Worm (Caenorhabditis elegans): Measurements from ENCODE around the gene gly-6.
A peak's percentile ranks its signal among the peaks of the same experiment; 100 is the strongest.

Gene gly-6

ce11 chrIII:4323120-4323519 lies 7.9 kb downstream of the gly-6 start:
- TF ChIP-seq ces-1 (GFP tag; optimal IDR thresholded peaks at IDR 0.05) (peak; percentile 73), pha-4 (tag; optimal IDR thresholded peaks at IDR 0.05) (no peak), ceh-39 (tag; optimal IDR thresholded peaks at IDR 0.05) (no peak), mab-5 (tag; optimal IDR thresholded peaks at IDR 0.05) (no peak), unc-62 (GFP tag; optimal IDR thresholded peaks at IDR 0.05) (no peak), blmp-1 (tag; optimal IDR thresholded peaks at IDR 0.05) (no peak), unc-120 (tag; optimal IDR thresholded peaks at IDR 0.05; ENCODE audit: poor library complexity, severe bottlenecking) (peak; percentile 55), ham-2 (GFP tag; optimal IDR thresholded peaks at IDR 0.05) (no peak), elt-3 (tag; optimal IDR thresholded peaks at IDR 0.05) (no peak), snpc-4 (tag; optimal IDR thresholded peaks at IDR 0.05) (no peak), nhr-28 (tag; optimal IDR thresholded peaks at IDR 0.05) (no peak), nhr-237 (tag; optimal IDR thresholded peaks at IDR 0.05) (peak; percentile 30), cnd-1 (tag; optimal IDR thresholded peaks at IDR 0.05) (no peak), elt-1 (tag; optimal IDR thresholded peaks at IDR 0.05; ENCODE audit: borderline replicate concordance, insufficient read depth) (no peak)

DNA sequence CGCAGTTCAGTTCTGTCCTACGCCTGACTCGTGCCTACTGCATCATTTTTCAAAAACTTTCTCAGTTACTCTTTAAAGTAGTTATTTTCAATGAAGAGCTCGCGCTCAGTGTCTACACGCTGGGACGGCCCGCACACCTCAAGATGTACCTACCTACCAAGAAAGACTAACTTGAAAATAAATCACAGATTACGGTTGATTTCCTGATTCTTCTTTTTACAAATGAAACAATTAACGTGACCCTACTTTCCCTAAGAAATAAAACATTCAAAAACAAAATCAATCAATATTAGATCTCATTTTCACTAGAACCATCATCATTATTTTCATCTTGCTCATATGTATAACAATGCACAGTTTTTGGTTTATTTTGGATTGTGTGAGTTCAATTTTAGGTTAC lies 9.6 kb downstream of the gly-6 start, which contains the start of gene H38K22.7:
Gene H38K22.7, plus strand, starts transcription at position 301 of the 400 bp plus-strand sequence.
- TF ChIP-seq unc-62 (GFP tag; optimal IDR thresholded peaks at IDR 0.05) (no peak), flh-1 (GFP tag; optimal IDR thresholded peaks at IDR 0.05) (no peak), mab-5 (tag; optimal IDR thresholded peaks at IDR 0.05) (no peak), sem-2 (GFP tag; optimal IDR thresholded peaks at IDR 0.05) (no peak), ceh-39 (tag; optimal IDR thresholded peaks at IDR 0.05) (no peak), ham-2 (GFP tag; optimal IDR thresholded peaks at IDR 0.05) (no peak), mep-1 (tag; optimal IDR thresholded peaks at IDR 0.05) (no peak), lsy-2 (tag; optimal IDR thresholded peaks at IDR 0.05) (no peak), blmp-1 (tag; optimal IDR thresholded peaks at IDR 0.05) (no peak), nhr-28 (tag; optimal IDR thresholded peaks at IDR 0.05) (no peak), bed-3 (GFP tag; optimal IDR thresholded peaks at IDR 0.05) (no peak), cnd-1 (tag; optimal IDR thresholded peaks at IDR 0.05) (no peak), unc-39 (tag; optimal IDR thresholded peaks at IDR 0.05) (no peak)

ce11 chrIII:4320113-4320512 lies 10.9 kb downstream of the gly-6 start, which contains the start of gene H38K22.6:
H38K22.6 (plus strand) TSS chrIII:4320413.
- no peak for TF ChIP-seq unc-39 (tag; optimal IDR thresholded peaks at IDR 0.05)
- TF ChIP-seq lin-13 (tag; optimal IDR thresholded peaks at IDR 0.05): no peak
- TF ChIP-seq unc-120 (tag; optimal IDR thresholded peaks at IDR 0.05; ENCODE audit: poor library complexity, severe bottlenecking): no peak
- no peak for TF ChIP-seq elt-3 (tag; optimal IDR thresholded peaks at IDR 0.05)
- TF ChIP-seq ztf-11 (tag; optimal IDR thresholded peaks at IDR 0.05): no peak

DNA sequence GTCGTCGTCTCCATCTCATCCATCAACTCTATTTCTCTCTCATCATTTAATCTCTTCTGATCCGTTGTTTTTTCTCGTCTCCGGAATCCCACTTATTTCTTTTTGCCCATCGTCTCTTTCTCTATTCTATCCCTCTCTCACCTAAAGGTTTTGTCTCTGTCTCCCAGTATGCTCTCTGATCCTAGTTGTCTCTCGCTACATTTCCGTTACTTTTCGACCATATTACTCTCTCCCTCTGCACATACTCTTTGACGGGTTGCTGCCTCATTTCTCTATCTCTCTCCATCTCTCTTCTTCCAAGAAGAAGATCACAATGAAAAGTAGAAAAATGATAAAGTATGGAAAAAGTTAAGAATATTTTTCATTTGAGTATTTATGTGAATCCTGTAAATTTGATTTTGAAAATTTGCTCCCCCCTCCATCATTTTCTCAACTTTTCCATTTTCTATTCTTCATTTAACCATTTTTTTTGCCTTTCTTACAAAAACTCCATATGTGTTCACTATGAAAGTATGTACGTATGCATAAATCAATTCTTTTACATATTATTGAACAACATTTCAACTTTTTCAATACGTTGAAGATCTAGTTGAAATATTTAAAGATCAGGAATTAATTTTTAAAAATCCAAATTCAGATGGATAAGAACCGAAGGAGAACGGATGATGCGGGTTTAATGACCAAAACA lies 13.8 kb downstream of the gly-6 start, which contains the start of gene tag-131:
Gene tag-131, plus strand, starts transcription at position 638 of the 688 bp plus-strand sequence.
- peak; percentile 64 for TF ChIP-seq unc-62 (GFP tag; optimal IDR thresholded peaks at IDR 0.05)
- TF ChIP-seq lin-13 (tag; optimal IDR thresholded peaks at IDR 0.05): no peak
- TF ChIP-seq hlh-1 (tag; optimal IDR thresholded peaks at IDR 0.05): peak; percentile 74
- no peak for TF ChIP-seq M03D4.4 (tag; optimal IDR thresholded peaks at IDR 0.05)
- TF ChIP-seq elt-3 (tag; optimal IDR thresholded peaks at IDR 0.05): peak; percentile 4
- peak; percentile 3 for TF ChIP-seq ceh-39 (tag; optimal IDR thresholded peaks at IDR 0.05)
- TF ChIP-seq bed-3 (GFP tag; optimal IDR thresholded peaks at IDR 0.05): no peak
- peak; percentile 15 for TF ChIP-seq blmp-1 (tag; optimal IDR thresholded peaks at IDR 0.05)
- TF ChIP-seq unc-120 (tag; optimal IDR thresholded peaks at IDR 0.05; ENCODE audit: poor library complexity, severe bottlenecking): peak; percentile 41
- TF ChIP-seq ham-2 (GFP tag; optimal IDR thresholded peaks at IDR 0.05): no peak

ce11 chrIII:4314502-4314901 lies 16.5 kb downstream of the gly-6 start:
- TF ChIP-seq unc-62 (GFP tag; optimal IDR thresholded peaks at IDR 0.05) (no peak), blmp-1 (tag; optimal IDR thresholded peaks at IDR 0.05) (no peak), nhr-76 (tag; optimal IDR thresholded peaks at IDR 0.05) (no peak), pha-4 (tag; optimal IDR thresholded peaks at IDR 0.05) (no peak), ceh-83 (GFP tag; optimal IDR thresholded peaks at IDR 0.05) (no peak), zip-8 (tag; optimal IDR thresholded peaks at IDR 0.05) (no peak), lin-13 (tag; optimal IDR thresholded peaks at IDR 0.05) (no peak), tbx-8 (GFP tag; optimal IDR thresholded peaks at IDR 0.05) (no peak), snpc-4 (tag; optimal IDR thresholded peaks at IDR 0.05) (no peak), unc-39 (tag; optimal IDR thresholded peaks at IDR 0.05) (no peak), elt-1 (tag; optimal IDR thresholded peaks at IDR 0.05; ENCODE audit: borderline replicate concordance, insufficient read depth) (no peak), lsy-2 (tag; optimal IDR thresholded peaks at IDR 0.05) (no peak)
